Fruit fly (Drosophila melanogaster): ENCODE results near the gene Abcd3.

The Abcd3 gene

DNA sequence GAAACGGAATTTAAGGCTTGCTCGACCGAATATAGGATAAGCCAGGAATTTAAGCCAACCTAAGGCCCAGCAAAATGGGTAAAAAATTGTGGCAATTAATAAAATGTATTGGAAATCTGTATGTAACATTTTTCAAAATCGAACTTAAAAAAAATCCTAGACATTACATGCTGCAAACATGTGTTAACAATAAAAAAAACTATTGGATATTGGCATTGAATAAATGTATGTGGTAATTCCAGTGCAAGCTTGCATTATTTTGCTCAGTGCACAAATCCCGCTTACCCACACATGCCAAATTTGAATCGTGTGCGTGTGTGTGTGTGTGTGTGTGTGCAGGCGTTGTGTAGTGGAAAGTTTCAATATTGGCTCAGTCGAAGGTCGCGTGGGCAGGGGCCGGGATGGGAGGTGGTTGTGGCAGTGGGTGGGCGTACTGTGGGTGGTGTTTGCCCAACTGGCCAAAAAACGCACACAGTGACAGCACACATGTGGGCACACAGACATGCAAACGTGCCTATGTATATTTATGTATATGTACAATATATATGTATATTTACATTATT is 13.0 kb downstream of the Abcd3 start (continued):
- TF ChIP-seq CrebB (tag; optimal IDR thresholded peaks at IDR 0.05) (no peak), aop (GFP tag; IDR thresholded peaks at IDR 0.05) (no peak), dpn (GFP tag; optimal IDR thresholded peaks at IDR 0.05) (peak in 1 of 2 experiments; percentile 9), CG2712 (tag; optimal IDR thresholded peaks at IDR 0.05) (peak; percentile 6), CG3995 (GFP tag; optimal IDR thresholded peaks at IDR 0.05) (no peak), row (GFP tag; IDR thresholded peaks at IDR 0.05) (0 out of 3 replicates have a peak, but pooled peaks have one; percentile 24), lab (GFP tag; optimal IDR thresholded peaks at IDR 0.05) (peak; percentile 25), bsh (GFP tag; optimal IDR thresholded peaks at IDR 0.05) (peak in 1 of 2 experiments; percentile 5), Doc2 (GFP tag; IDR thresholded peaks at IDR 0.05) (no peak), Camta (GFP tag; optimal IDR thresholded peaks at IDR 0.05) (no peak), Side (GFP tag; optimal IDR thresholded peaks at IDR 0.05) (no peak), mam (GFP tag; optimal IDR thresholded peaks at IDR 0.05) (peak; percentile 7), CG4617 (GFP tag; optimal IDR thresholded peaks at IDR 0.05; ENCODE audit: borderline replicate concordance) (no peak), CG12155 (GFP tag; optimal IDR thresholded peaks at IDR 0.05) (peak; percentile 13), grn (GFP tag; optimal IDR thresholded peaks at IDR 0.05) (no peak), Ssrp (tag; optimal IDR thresholded peaks at IDR 0.05) (no peak), CG6254 (GFP tag; optimal IDR thresholded peaks at IDR 0.05) (no peak)

DNA sequence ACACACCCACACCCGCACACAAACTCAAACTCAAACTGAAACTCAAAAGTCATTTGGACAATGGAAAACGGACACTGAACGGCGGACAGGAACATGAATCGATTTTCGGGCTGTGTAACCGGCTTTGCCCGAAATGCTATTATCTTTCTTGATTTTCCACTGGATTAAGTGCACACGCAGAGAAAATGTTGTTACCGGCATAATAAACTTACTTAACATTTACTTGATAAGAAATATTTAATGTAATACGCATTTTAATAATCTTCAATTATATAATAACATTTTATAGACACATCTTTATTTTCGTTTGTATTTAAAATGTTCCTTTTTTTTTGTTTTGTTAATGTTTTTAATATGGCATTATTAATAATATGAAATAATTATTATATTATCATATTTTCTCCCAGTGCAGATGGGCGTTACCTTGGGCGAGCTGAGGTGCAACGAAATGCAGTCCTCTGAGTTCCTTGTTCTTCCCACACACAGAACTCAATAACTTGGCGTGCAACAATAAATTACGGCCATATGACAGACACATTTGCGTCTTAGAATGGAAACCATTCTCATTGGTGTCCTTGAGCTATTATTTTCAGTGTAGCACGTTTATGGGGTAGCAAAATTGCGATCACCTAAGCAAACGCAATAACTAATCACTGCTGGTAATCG is 14.4 kb downstream of the Abcd3 start, which contains the start of gene CG12702:
TSS of gene CG12702 (minus strand) at position 51 of the 666 bp plus-strand sequence.
- TF ChIP-seq Atf-2 (GFP tag; optimal IDR thresholded peaks at IDR 0.05): no peak
- TF ChIP-seq CG3838 (GFP tag; optimal IDR thresholded peaks at IDR 0.05): no peak
- TF ChIP-seq gem (tag; optimal IDR thresholded peaks at IDR 0.05): peak; percentile 49
- TF ChIP-seq CG10267 (tag; optimal IDR thresholded peaks at IDR 0.05): peak; percentile 5
- peak; percentile 13 for TF ChIP-seq CG33557 (GFP tag; optimal IDR thresholded peaks at IDR 0.05)
- TF ChIP-seq Nf-YC (tag; optimal IDR thresholded peaks at IDR 0.05): no peak
- peak in 1 of 2 experiments; percentile 79 for TF ChIP-seq tll (GFP tag; optimal IDR thresholded peaks at IDR 0.05)
- TF ChIP-seq CG2712 (tag; optimal IDR thresholded peaks at IDR 0.05): peak; percentile 34
- peak; percentile 19 for TF ChIP-seq gsb-n (tag; optimal IDR thresholded peaks at IDR 0.05)
- no peak for TF ChIP-seq ase (GFP tag; IDR thresholded peaks at IDR 0.05)
- TF ChIP-seq twi (tag; optimal IDR thresholded peaks at IDR 0.05): peak; percentile 75
- no peak for TF ChIP-seq CG3163 (GFP tag; optimal IDR thresholded peaks at IDR 0.05)
- TF ChIP-seq CG8924 (tag; optimal IDR thresholded peaks at IDR 0.05): peak; percentile 18
- TF ChIP-seq zf30C (GFP tag; optimal IDR thresholded peaks at IDR 0.05): peak; percentile 92
- TF ChIP-seq fd102C (GFP tag; optimal IDR thresholded peaks at IDR 0.05): no peak
- peak; percentile 66 for TF ChIP-seq pros (GFP tag; optimal IDR thresholded peaks at IDR 0.05)
- peak; percentile 29 for TF ChIP-seq CG15696 (tag; optimal IDR thresholded peaks at IDR 0.05)
- TF ChIP-seq row (GFP tag; IDR thresholded peaks at IDR 0.05): 0 out of 3 replicates have a peak, but pooled peaks have one; percentile 8
- peak; percentile 41; the same call in 1 of the 2 replicates for TF ChIP-seq Xrp1 (GFP tag; IDR thresholded peaks at IDR 0.05)
- peak; percentile 46 for TF ChIP-seq oc (tag; optimal IDR thresholded peaks at IDR 0.05)
- no peak for TF ChIP-seq stc (GFP tag; IDR thresholded peaks at IDR 0.05)
- TF ChIP-seq Chrac-16 (GFP tag; optimal IDR thresholded peaks at IDR 0.05): peak; percentile 2
- no peak for TF ChIP-seq CG17359 (tag; optimal IDR thresholded peaks at IDR 0.05)
- 0 out of 2 replicates have a peak, but pooled peaks have one; percentile 32 for TF ChIP-seq CG4404 (GFP tag; IDR thresholded peaks at IDR 0.05)
- no peak for TF ChIP-seq prd (optimal IDR thresholded peaks at IDR 0.05)
- peak; percentile 44; the same call in 2 of the 3 replicates for TF ChIP-seq prd (GFP tag; IDR thresholded peaks at IDR 0.05)
- TF ChIP-seq Bgb (GFP tag; IDR thresholded peaks at IDR 0.05; ENCODE audit: partially characterized antibody): no peak
- peak; percentile 47 for TF ChIP-seq CG18262 (tag; optimal IDR thresholded peaks at IDR 0.05)
- peak in 1 of 3 experiments; percentile 37 for TF ChIP-seq lola (GFP tag; optimal IDR thresholded peaks at IDR 0.05)
- peak; percentile 52 for TF ChIP-seq CG15479 (GFP tag; optimal IDR thresholded peaks at IDR 0.05)
- TF ChIP-seq dmrt11E (tag; optimal IDR thresholded peaks at IDR 0.05): peak; percentile 68
- peak; percentile 72 for TF ChIP-seq zen (tag; optimal IDR thresholded peaks at IDR 0.05)
